Worm (Caenorhabditis elegans) whole organism, early embryonic: ENCODE measurements around the gene irld-20.

Experiments used
- ama-1 ChIP-seq: fragments of 150-350 bp; optimal IDR thresholded peaks from 2 replicates; lab custom pipeline; 2014
- hmbx-1 ChIP-seq: sonication (generic microtip); optimal IDR thresholded peaks from 2 replicates; lab custom pipeline; 2016; ENCODE audit warnings: mild to moderate bottlenecking, missing genetic modification characterization, missing compliant biosample characterization
- hnd-1 ChIP-seq: sonication (generic microtip); optimal IDR thresholded peaks from 2 replicates; lab custom pipeline; 2016; ENCODE audit warnings: missing genetic modification characterization, missing compliant biosample characterization

DNA sequence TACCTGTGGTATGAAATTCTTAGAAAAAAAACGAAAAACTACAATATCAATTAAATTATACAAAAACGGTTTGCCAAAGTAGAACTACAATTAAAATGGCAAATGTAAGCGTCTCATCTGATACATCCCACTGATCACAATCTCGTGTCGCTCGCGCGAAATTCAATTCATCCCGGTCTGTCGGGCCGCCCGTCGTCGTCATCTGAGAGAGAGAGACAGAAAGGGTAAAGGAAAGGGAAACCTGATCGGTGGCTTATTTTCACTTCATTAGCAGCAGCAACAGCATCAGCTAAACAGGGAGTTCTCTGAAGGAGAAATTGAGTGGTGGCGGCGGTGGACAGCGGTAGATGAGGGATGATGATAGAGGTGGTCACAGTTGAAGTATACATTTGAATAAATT, 49.6 kb downstream of the irld-20 start:
- TF ChIP-seq hnd-1 (no peak), ama-1 (lab: Kevin White, UChicago) (no peak), hmbx-1 (tag; lab: Kevin White, UChicago) (no peak)
